Worm (Caenorhabditis elegans): ENCODE results near the gene B0244.4.

- TF ChIP-seq dao-5 (tag; optimal IDR thresholded peaks at IDR 0.05) (no peak), W03F9.2 (tag; optimal IDR thresholded peaks at IDR 0.05) (no peak), him-1 (tag; optimal IDR thresholded peaks at IDR 0.05) (no peak)
Measured at ce11 chrIII:5709224-5709623, 38.1 kb upstream of the B0244.4 start, which contains the start of gene hpo-28.
